Fruit fly (Drosophila melanogaster): ENCODE data around the gene Fadd.
A peak's percentile ranks its signal among the peaks of the same experiment; 100 is the strongest.

Fadd gene

dm6 chr3R:22041625-22042282, 7.5 kb downstream of the Fadd start, which contains the start of gene how (continued):
- no peak for TF ChIP-seq mirr (GFP tag; optimal IDR thresholded peaks at IDR 0.05)
- peak; percentile 83 for TF ChIP-seq sens (GFP tag)
- peak; percentile 96 for TF ChIP-seq row (GFP tag; IDR thresholded peaks at IDR 0.05)
- TF ChIP-seq Vsx1 (GFP tag; optimal IDR thresholded peaks at IDR 0.05) = no peak
- peak; percentile 36 for TF ChIP-seq CG10431 (GFP tag; optimal IDR thresholded peaks at IDR 0.05)
- TF ChIP-seq dmrt99B (tag; optimal IDR thresholded peaks at IDR 0.05) = no peak

dm6 chr3R:22042283-22042875, 8.1 kb downstream of the Fadd start:
- TF ChIP-seq corto (GFP tag; optimal IDR thresholded peaks at IDR 0.05) (peak; percentile 31), CG8924 (tag; optimal IDR thresholded peaks at IDR 0.05) (peak; percentile 12), lbe (GFP tag; optimal IDR thresholded peaks at IDR 0.05) (peak; percentile 27), CG4707 (GFP tag; optimal IDR thresholded peaks at IDR 0.05) (no peak), CG2199 (GFP tag; IDR thresholded peaks at IDR 0.05) (peak; percentile 11; the same call in 1 of the 3 replicates), Deaf1 (tag; optimal IDR thresholded peaks at IDR 0.05) (peak; percentile 2), CG4360 (GFP tag; IDR thresholded peaks at IDR 0.05) (peak; percentile 72), vvl (GFP tag; IDR thresholded peaks at IDR 0.05) (peak; percentile 27; the same call in 1 of the 2 replicates), sens (GFP tag) (peak; percentile 40), Med (GFP tag) (peak; percentile 20), cad (GFP tag; optimal IDR thresholded peaks at IDR 0.05) (peak; percentile 44), Trl (optimal IDR thresholded peaks at IDR 0.05) (peak; percentile 78 to 92), Trl (GFP tag; optimal IDR thresholded peaks at IDR 0.05) (no peak), sd (tag; optimal IDR thresholded peaks at IDR 0.05) (peak; percentile 95), CG3163 (GFP tag; optimal IDR thresholded peaks at IDR 0.05) (peak; percentile 24), Jarid2 (GFP tag; optimal IDR thresholded peaks at IDR 0.05) (peak; percentile 77), yki (optimal IDR thresholded peaks at IDR 0.05) (peak; percentile 71), HLH4C (GFP tag; IDR thresholded peaks at IDR 0.05; ENCODE audit: partially characterized antibody) (peak; percentile 1; the same call in 1 of the 3 replicates), bab2 (GFP tag; optimal IDR thresholded peaks at IDR 0.05) (no peak), ssp (GFP tag; IDR thresholded peaks at IDR 0.05) (no peak), ttk (GFP tag; IDR thresholded peaks at IDR 0.05) (no peak), cg (GFP tag; optimal IDR thresholded peaks at IDR 0.05) (peak; percentile 73), CG31441 (GFP tag; IDR thresholded peaks at IDR 0.05) (0 out of 2 replicates have a peak, but pooled peaks have one; percentile 6), zen2 (GFP tag; IDR thresholded peaks at IDR 0.05; ENCODE audit: partially characterized antibody) (peak; percentile 23; the same call in 1 of the 3 replicates), Usf (GFP tag; optimal IDR thresholded peaks at IDR 0.05) (no peak)

- TF ChIP-seq ken (GFP tag; IDR thresholded peaks at IDR 0.05) (0 out of 3 replicates have a peak, but pooled peaks have one; percentile 30), CG2199 (GFP tag; IDR thresholded peaks at IDR 0.05) (0 out of 3 replicates have a peak, but pooled peaks have one; percentile 11), CG11456 (GFP tag; IDR thresholded peaks at IDR 0.05) (no peak), CG16779 (GFP tag; IDR thresholded peaks at IDR 0.05) (peak; percentile 62; the same call in 1 of the 2 replicates), Opbp (GFP tag; IDR thresholded peaks at IDR 0.05; ENCODE audit: partially characterized antibody) (0 out of 3 replicates have a peak, but pooled peaks have one; percentile 35), aop (GFP tag; IDR thresholded peaks at IDR 0.05) (no peak), chm (GFP tag; IDR thresholded peaks at IDR 0.05) (0 out of 2 replicates have a peak, but pooled peaks have one; percentile 46), ci (GFP tag; IDR thresholded peaks at IDR 0.05) (0 out of 3 replicates have a peak, but pooled peaks have one; percentile 44), Six4 (GFP tag; optimal IDR thresholded peaks at IDR 0.05) (no peak), crol (GFP tag; IDR thresholded peaks at IDR 0.05) (peak; percentile 11; the same call in 1 of the 2 replicates), kah (GFP tag; optimal IDR thresholded peaks at IDR 0.05) (peak; percentile 0), Pdp1 (GFP tag; optimal IDR thresholded peaks at IDR 0.05) (peak in 1 of 2 experiments; percentile 79), ttk (GFP tag; IDR thresholded peaks at IDR 0.05) (0 out of 2 replicates have a peak, but pooled peaks have one; percentile 13), sens (GFP tag) (peak; percentile 58), slbo (GFP tag; IDR thresholded peaks at IDR 0.05) (peak; percentile 41; the same call in 1 of the 2 replicates), Atf6 (GFP tag; IDR thresholded peaks at IDR 0.05) (0 out of 2 replicates have a peak, but pooled peaks have one; percentile 12), Dfd (GFP tag; optimal IDR thresholded peaks at IDR 0.05) (peak in 1 of 2 experiments; percentile 45), CG16813 (GFP tag; IDR thresholded peaks at IDR 0.05; ENCODE audit: partially characterized antibody) (0 out of 3 replicates have a peak, but pooled peaks have one; percentile 21), Oaz (GFP tag; IDR thresholded peaks at IDR 0.05) (no peak), CG30020 (tag; optimal IDR thresholded peaks at IDR 0.05) (no peak)
Observed at dm6 chr3R:22042982-22043381, 8.7 kb downstream of the Fadd start.

All from whole organism, embryonic.